Worm (Caenorhabditis elegans): ENCODE data around the gene spc-2.

DNA sequence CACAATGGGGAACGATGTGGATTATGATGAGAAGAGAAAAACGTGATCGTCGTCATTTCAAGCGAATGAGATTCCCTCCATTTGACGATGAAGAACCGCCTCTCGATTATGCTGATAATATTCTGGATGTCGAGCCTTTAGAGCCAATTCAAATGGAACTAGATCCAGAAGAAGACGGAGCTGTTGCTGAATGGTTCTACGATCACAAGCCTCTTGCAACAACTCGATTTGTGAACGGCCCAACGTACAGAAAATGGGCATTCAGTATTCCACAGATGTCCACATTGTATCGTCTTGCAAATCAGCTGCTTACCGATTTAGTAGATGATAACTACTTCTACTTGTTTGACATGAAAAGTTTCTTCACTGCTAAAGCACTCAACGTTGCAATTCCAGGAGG lies 16.9 kb upstream of the spc-2 start:
- TF ChIP-seq unc-39 (tag; optimal IDR thresholded peaks at IDR 0.05) (no peak), egl-27 (tag; optimal IDR thresholded peaks at IDR 0.05) (no peak), snpc-4 (tag; optimal IDR thresholded peaks at IDR 0.05) (no peak), nhr-237 (tag; optimal IDR thresholded peaks at IDR 0.05) (no peak), ztf-11 (tag; optimal IDR thresholded peaks at IDR 0.05) (no peak), nhr-12 (tag; optimal IDR thresholded peaks at IDR 0.05) (no peak), zag-1 (tag; optimal IDR thresholded peaks at IDR 0.05) (no peak), blmp-1 (tag; optimal IDR thresholded peaks at IDR 0.05; ENCODE audit: insufficient read depth) (no peak)

All from whole organism, L2 larva.